Worm (Caenorhabditis elegans) whole organism, L4 larva: Measurements from ENCODE around the gene F11E6.9.

Experiments
- ama-1 ChIP-seq: fragments of 150-350 bp; optimal IDR thresholded peaks from 2 replicates; lab custom pipeline; 2014; ENCODE audit warnings: inconsistent platforms, mixed read lengths
- arid-1 ChIP-seq: fragments of 200-800 bp; sonication (Bioruptor generic); conservative IDR thresholded peaks from 2 replicates; pipeline ENCODE4 v1.3.6; 2022; ENCODE audit warnings: missing genetic modification reagents, missing genetic modification characterization, missing compliant biosample characterization
- nhr-28 ChIP-seq: fragments of 150-350 bp; optimal IDR thresholded peaks from 2 replicates; lab custom pipeline; 2014; ENCODE audit warnings: missing biosample characterization, missing genetic modification characterization
- rbr-2 ChIP-seq: sonication (generic microtip); optimal IDR thresholded peaks from 2 replicates; lab custom pipeline; 2016; ENCODE audit warnings: missing genotype, missing genetic modification characterization, missing compliant biosample characterization

DNA sequence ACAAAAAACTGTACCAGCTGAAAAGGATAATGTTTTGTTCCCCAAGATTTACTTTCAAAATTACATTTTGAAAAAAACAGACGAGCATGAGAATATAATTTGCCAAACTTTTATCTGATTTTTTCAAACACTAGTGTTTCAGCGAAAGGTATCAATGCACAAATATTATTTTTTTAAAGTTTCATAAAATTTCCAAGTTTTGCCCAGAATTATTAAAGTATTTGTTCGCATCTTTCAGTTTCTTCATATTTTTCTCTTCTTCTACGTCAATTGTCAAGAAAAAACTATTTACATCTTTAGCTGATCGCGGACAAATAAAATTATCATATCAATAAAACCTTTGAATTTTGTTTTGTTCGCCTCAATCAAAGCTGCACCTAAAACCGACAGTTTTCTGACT, 38.1 kb downstream of the F11E6.9 start, which contains the start of gene C06A12.8:
- TF ChIP-seq arid-1 (no peak), rbr-2 (no peak), nhr-28 (tag; lab: Kevin White, UChicago) (no peak), ama-1 (lab: Kevin White, UChicago) (no peak)
